Worm (Caenorhabditis elegans) whole organism, L3 larva: ENCODE measurements around the gene dop-5.

Experiments used
- aly-2 ChIP-seq: fragments of 150-350 bp; optimal IDR thresholded peaks from 2 replicates; lab custom pipeline; 2014; ENCODE audit warnings: missing biosample characterization, missing genetic modification characterization
- daf-12 ChIP-seq: fragments of 150-350 bp; optimal IDR thresholded peaks from 2 replicates; lab custom pipeline; 2014; ENCODE audit warnings: missing biosample characterization, missing genetic modification reagents, missing genetic modification characterization
- fkh-10 ChIP-seq: sonication (generic microtip); optimal IDR thresholded peaks from 2 replicates; lab custom pipeline; 2017; ENCODE audit warnings: missing biosample characterization, missing genetic modification reagents, missing genetic modification characterization
- skn-1 ChIP-seq: fragments of 150-350 bp; optimal IDR thresholded peaks from 2 replicates; lab custom pipeline; 2014; ENCODE audit warnings: missing biosample characterization, missing genetic modification characterization

DNA sequence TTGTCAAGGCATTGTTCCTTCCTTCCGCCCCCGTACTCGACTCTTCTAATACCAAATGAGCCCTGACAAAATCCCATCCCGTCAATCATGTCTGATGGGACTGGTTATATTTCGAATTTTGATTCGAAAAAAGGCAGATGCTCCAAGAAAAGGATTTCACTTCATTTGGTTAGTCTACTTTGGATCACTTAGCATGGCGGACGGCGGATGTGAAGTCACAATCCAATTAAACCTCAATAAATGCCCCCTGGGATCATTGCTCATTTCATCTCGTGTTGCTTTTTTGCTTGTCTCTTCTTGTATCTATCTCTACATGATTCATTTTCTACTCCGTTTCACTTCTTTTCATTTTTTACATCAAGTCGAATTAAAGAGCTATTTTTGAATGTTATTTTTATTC is 13.3 kb upstream of the dop-5 start:
- TF ChIP-seq daf-12 (tag; lab: Kevin White, UChicago) (no peak), skn-1 (tag; lab: Kevin White, UChicago) (no peak), fkh-10 (no peak), aly-2 (no peak)
